Worm (Caenorhabditis elegans) whole organism, L2 larva: Measurements from ENCODE around the gene lag-1.

Experiments
- nhr-11 ChIP-seq: fragments of 150-350 bp; optimal IDR thresholded peaks from 2 replicates; lab custom pipeline; 2014; ENCODE audit warnings: missing biosample characterization, missing genetic modification characterization
- sem-4 ChIP-seq: fragments of 150-350 bp; optimal IDR thresholded peaks from 2 replicates; lab custom pipeline; 2014; ENCODE audit warnings: missing biosample characterization, missing genetic modification reagents, missing genetic modification characterization
- unc-39 ChIP-seq: fragments of 150-350 bp; optimal IDR thresholded peaks from 2 replicates; lab custom pipeline; 2014; ENCODE audit warnings: missing biosample characterization, missing genetic modification characterization

DNA sequence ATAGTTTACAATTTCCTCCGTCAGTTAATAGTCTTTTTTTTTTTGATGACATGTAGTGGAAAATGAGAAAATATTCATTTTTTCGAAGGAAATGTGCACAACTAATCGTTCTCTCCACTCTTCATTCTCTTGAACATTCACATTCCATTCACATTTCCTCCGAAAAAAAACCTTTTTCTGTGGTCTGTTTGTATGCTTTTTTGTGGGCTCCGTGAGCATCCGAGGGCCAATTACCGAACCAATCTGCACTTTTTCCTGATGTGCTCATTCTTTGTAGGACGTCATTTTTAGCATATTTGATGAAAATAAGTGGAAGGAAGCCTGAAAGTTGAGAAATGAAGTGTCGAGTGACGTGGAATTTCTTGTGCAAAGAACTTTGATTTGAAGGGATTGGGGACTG is 35.5 kb upstream of the lag-1 start:
- TF ChIP-seq nhr-11 (no peak), unc-39 (tag; lab: Kevin White, UChicago) (no peak), sem-4 (tag; lab: Kevin White, UChicago) (no peak)
